Fruit fly (Drosophila melanogaster): ENCODE results near the gene UGP.

- TF ChIP-seq dsx (GFP tag; optimal IDR thresholded peaks at IDR 0.05; ENCODE audit: poor library complexity, severe bottlenecking) (no peak), OdsH (GFP tag; optimal IDR thresholded peaks at IDR 0.05) (no peak), pdm3 (GFP tag; optimal IDR thresholded peaks at IDR 0.05) (no peak), topi (GFP tag; optimal IDR thresholded peaks at IDR 0.05) (no peak), ss (GFP tag; optimal IDR thresholded peaks at IDR 0.05) (no peak), Gug (GFP tag; IDR thresholded peaks at IDR 0.05) (no peak), Hr38 (GFP tag; optimal IDR thresholded peaks at IDR 0.05) (no peak), CG10669 (GFP tag; optimal IDR thresholded peaks at IDR 0.05) (no peak), fkh (GFP tag; optimal IDR thresholded peaks at IDR 0.05) (no peak)
Measured at dm6 chr3L:9396038-9396437, 37.3 kb upstream of the UGP start.

Measured in whole organism, prepupa.